Worm (Caenorhabditis elegans): ENCODE results near the gene Y25C1A.2.

The Y25C1A.2 gene

DNA sequence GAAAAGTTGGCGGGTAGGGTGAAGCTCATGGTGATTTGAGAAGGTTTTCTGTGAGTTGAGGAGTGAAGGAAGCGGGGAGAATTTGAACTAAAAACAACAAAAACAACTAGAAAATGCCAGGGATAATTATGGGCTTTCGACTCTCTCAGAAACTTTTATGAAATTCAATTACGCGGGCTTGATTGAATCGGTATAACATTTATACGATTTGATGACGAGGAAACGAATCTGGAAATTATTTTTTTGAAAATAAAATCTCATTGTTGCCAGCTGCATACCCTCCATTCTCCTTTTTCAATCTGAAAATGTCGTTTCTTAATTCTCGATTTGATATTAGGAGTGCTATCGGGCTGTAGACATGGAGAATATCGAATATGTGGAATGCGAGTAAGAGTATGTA, 21.1 kb upstream of the Y25C1A.2 start, which contains the start of gene srg-21:
srg-21 (minus strand) TSS at position 101 of the 400 bp plus-strand sequence.
- no peak for TF ChIP-seq dao-5 (tag; optimal IDR thresholded peaks at IDR 0.05)
- no peak for TF ChIP-seq him-1 (tag; optimal IDR thresholded peaks at IDR 0.05)
- no peak for TF ChIP-seq W03F9.2 (tag; optimal IDR thresholded peaks at IDR 0.05)

DNA sequence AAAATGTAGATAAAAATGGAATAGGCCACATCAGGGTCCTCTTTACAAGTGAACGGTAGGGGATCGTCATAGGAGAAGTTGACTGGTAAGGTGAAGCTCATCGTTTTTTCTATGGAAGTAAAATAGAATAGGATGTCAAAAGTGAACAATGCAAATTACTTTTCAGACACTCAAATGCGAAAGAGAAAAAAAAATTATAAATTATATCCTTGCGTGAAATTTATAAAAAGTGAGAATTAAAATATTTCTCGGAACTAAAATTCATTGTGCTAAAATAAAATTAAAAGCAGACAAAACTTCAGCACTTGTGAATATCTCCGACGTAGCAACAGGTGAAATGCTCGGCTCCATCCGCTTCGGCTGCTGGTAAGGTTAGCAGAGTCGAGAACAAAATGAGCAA, 19.1 kb upstream of the Y25C1A.2 start, which contains the start of gene srg-22:
srg-22 (minus strand) TSS at position 101 of the 400 bp plus-strand sequence.
- TF ChIP-seq him-1 (tag; optimal IDR thresholded peaks at IDR 0.05) = no peak
- TF ChIP-seq dao-5 (tag; optimal IDR thresholded peaks at IDR 0.05) = no peak
- TF ChIP-seq W03F9.2 (tag; optimal IDR thresholded peaks at IDR 0.05) = no peak

DNA sequence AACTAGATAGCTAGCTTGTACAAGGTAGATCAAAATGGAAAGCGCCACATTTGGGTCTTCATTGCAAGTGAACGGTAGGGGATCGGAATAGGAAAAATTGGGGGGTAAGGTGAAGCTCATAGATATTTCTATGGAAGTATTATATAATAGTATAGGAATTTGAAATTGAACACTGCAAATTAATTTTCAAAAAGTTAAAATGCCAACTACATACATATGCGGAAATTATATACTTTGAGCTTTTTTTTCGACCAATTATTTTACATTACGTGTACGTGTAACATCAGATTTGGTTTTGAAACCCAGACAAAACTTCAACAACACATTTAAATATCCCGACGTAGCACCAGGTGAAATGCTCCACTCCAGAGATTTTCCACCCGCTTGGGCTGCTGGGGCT, 16.4 kb upstream of the Y25C1A.2 start, which contains the start of gene srg-23:
srg-23 (minus strand) TSS at position 101 of the 400 bp plus-strand sequence.
- no peak for TF ChIP-seq W03F9.2 (tag; optimal IDR thresholded peaks at IDR 0.05)
- no peak for TF ChIP-seq dao-5 (tag; optimal IDR thresholded peaks at IDR 0.05)
- no peak for TF ChIP-seq him-1 (tag; optimal IDR thresholded peaks at IDR 0.05)

DNA sequence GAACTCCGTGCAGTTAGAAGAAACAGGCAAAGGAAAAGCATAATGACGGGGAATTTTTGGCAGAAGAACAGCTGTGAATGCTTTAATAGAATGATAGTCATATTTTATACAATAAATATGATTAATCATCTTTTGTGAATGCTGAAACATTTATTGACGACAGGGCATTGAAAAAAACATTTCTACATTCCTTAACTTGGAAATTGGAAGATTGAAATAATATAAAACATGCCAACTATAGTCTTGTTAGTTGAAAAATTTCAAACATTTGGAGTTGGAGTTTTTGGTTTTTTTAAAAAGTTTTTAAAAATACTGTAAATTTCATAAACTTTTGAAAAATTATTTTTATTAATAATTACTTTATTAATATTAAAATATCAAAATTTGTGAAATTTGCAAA, 15.6 kb upstream of the Y25C1A.2 start, which contains the start of gene Y25C1A.14:
Y25C1A.14 (minus strand) TSS at position 101 of the 400 bp plus-strand sequence.
- no peak for TF ChIP-seq him-1 (tag; optimal IDR thresholded peaks at IDR 0.05)
- no peak for TF ChIP-seq dao-5 (tag; optimal IDR thresholded peaks at IDR 0.05)
- TF ChIP-seq W03F9.2 (tag; optimal IDR thresholded peaks at IDR 0.05) = no peak

DNA sequence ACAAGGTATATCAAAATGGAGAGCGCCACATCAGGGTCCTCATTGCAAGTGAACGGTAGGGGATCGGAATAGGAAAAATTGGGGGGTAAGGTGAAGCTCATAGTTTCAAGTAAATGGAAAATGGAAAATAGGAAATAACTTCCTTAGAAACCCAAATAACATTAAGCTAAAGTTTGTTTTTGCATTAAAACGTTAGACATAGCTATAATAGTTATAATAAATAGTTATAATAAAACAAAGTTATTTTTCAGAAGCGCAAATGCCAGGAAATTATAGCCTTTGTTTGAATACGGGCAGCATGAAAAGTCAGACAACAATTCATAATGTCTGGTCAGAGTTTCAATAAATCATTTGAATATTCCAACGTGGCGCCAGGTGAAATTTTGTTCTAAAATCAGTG, 11.9 kb upstream of the Y25C1A.2 start, which contains the start of gene srg-24:
srg-24 (minus strand) TSS at position 101 of the 400 bp plus-strand sequence.
- TF ChIP-seq W03F9.2 (tag; optimal IDR thresholded peaks at IDR 0.05) = no peak
- no peak for TF ChIP-seq him-1 (tag; optimal IDR thresholded peaks at IDR 0.05)
- no peak for TF ChIP-seq dao-5 (tag; optimal IDR thresholded peaks at IDR 0.05)

DNA sequence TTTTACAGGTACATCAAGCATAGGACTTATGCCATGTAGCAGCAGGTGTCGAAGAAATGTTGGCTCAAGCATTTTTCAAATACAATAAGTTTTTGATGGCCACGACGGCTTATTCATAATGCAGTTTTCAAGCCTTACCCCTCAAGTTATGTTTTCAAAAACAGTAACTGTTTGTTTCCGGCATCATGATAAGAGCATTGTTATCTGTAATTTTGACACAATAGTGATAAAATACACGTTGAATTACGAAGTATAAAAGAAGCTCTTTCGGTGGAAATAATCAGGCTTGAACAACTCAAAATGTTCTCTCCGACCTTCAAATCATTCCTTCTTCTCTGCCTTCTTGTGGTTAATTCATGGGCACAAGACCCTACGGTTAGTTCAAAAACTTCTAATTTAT, 10.4 kb upstream of the Y25C1A.2 start, which contains the start of gene clec-121:
clec-121 (plus strand) TSS at position 301 of the 400 bp plus-strand sequence.
- TF ChIP-seq W03F9.2 (tag; optimal IDR thresholded peaks at IDR 0.05) = no peak
- no peak for TF ChIP-seq him-1 (tag; optimal IDR thresholded peaks at IDR 0.05)
- no peak for TF ChIP-seq dao-5 (tag; optimal IDR thresholded peaks at IDR 0.05)

DNA sequence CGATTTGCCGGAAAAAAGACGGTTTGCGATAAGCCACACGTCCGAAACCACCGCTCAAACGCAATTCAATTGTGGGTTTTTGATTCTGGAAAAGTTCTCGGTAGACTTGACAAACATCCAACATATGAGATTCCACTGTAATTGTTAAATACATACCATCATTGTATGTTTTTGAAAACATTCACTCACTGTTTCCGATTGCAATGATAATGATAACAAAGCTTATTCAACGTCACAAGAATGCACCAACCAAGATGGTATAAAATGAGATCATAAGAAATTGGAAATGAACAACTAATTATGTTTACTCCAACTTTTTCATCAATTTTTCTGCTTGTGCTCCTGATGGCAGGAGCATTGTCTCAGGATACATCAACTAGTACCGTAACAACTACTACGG, 6.6 kb upstream of the Y25C1A.2 start, which contains the start of gene clec-122:
clec-122 (plus strand) TSS at position 301 of the 400 bp plus-strand sequence.
- TF ChIP-seq W03F9.2 (tag; optimal IDR thresholded peaks at IDR 0.05) = no peak
- TF ChIP-seq him-1 (tag; optimal IDR thresholded peaks at IDR 0.05) = no peak
- no peak for TF ChIP-seq dao-5 (tag; optimal IDR thresholded peaks at IDR 0.05)

DNA sequence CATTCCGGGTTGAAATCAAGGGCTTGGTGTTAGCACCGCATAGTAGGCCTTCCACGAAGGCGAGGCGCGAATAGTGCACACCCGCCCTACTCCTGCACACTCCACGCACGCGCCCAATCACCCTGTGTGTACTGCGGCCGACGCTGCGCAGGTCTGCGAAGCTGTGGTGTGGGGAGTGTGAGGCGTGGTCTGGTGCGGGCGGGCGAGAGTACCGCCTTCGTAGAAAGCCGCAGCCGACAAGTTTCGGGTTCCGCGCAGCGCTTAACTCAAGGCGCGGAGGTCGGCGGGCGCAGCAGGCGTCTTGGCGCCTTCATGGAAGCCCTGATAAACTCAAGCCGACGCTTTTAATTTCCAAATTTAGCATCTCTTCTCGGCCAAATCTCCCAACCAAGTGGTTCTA, 4.3 kb upstream of the Y25C1A.2 start:
- TF ChIP-seq dao-5 (tag; optimal IDR thresholded peaks at IDR 0.05) (no peak), W03F9.2 (tag; optimal IDR thresholded peaks at IDR 0.05) (no peak), him-1 (tag; optimal IDR thresholded peaks at IDR 0.05) (no peak)

DNA sequence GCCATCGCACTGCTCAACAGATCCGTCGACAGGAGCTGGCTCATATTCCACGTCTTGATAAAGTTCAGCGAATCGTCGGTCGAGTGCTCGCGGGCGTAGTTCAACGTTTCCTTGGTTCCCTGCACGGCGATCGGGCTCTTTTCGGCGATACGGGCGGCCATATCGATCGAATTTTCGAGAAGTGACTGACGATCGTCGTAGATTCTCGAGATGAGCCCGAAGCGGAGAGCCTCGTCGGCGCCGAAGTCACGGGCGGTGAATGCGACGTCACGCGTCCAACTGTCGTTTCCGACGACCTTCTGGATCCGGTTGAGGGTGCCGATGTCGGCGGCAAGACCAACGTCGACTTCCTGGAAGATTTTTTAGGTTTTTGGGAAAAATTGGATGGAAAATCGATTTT, 2.9 kb upstream of the Y25C1A.2 start:
- no peak for TF ChIP-seq W03F9.2 (tag; optimal IDR thresholded peaks at IDR 0.05)
- TF ChIP-seq him-1 (tag; optimal IDR thresholded peaks at IDR 0.05) = no peak
- no peak for TF ChIP-seq dao-5 (tag; optimal IDR thresholded peaks at IDR 0.05)

DNA sequence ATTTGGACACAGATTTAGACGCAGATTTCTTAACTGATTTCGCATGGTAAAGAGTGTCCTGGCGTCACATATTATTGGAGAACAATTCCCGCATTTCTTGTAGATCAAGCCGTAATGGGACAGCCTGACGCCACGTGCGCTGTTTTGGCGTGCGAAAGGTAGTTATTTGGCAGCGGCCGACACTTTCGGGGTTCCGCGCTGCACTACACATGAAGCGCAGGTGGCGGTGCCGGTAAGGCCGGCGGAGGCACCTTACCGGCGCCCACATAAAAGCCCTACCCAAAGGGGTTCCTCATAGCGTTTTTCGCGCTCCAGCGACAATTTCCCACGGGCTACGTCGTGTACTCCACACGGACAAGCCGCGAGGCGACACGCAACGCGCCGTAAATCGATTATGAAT, 2.3 kb upstream of the Y25C1A.2 start:
- TF ChIP-seq him-1 (tag; optimal IDR thresholded peaks at IDR 0.05) (no peak), W03F9.2 (tag; optimal IDR thresholded peaks at IDR 0.05) (no peak), dao-5 (tag; optimal IDR thresholded peaks at IDR 0.05) (no peak)

DNA sequence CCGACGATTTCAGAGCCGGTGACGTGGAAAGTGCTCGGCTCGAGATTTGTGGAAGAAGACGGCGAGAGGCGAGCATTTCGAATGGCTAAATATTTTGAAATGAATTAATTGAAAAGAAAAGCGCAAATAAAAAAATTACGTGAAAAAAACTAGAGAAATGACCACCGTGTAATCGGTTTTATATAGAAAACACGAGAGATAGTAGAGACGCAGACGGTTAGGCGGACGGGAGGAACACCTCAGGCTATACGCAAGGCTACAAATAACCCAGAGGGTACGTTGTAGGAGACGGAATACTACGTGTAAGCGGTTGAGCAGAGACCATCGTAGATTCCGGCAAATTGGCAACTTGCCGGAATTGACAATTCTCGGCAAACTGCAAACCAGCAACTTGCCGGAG, 1.3 kb upstream of the Y25C1A.2 start, which contains the start of gene Y25C1A.13:
Y25C1A.13 (minus strand) TSS at position 101 of the 400 bp plus-strand sequence.
- TF ChIP-seq dao-5 (tag; optimal IDR thresholded peaks at IDR 0.05) (no peak), him-1 (tag; optimal IDR thresholded peaks at IDR 0.05) (no peak), W03F9.2 (tag; optimal IDR thresholded peaks at IDR 0.05) (no peak)

DNA sequence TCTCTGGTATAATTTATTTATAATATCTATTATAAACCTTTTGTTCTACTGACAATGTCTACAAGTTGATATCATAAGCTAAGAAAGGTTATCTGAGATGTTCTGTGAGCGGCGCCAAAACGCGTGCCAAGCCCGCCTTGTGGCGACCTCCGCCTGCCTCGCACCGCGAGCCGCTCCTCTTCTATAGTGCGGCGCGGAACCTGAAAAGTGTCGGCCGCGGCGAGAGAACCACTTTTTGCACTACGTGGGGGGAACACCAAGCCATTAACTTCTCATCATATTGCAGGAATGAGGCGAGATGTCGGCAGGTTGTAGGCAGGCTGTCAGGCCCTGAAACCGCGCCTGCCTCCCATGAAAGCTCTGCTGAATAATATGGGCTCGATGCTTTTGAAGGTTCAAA, 876 bp downstream of the Y25C1A.2 start:
- TF ChIP-seq W03F9.2 (tag; optimal IDR thresholded peaks at IDR 0.05) (no peak), dao-5 (tag; optimal IDR thresholded peaks at IDR 0.05) (no peak), him-1 (tag; optimal IDR thresholded peaks at IDR 0.05) (no peak)

DNA sequence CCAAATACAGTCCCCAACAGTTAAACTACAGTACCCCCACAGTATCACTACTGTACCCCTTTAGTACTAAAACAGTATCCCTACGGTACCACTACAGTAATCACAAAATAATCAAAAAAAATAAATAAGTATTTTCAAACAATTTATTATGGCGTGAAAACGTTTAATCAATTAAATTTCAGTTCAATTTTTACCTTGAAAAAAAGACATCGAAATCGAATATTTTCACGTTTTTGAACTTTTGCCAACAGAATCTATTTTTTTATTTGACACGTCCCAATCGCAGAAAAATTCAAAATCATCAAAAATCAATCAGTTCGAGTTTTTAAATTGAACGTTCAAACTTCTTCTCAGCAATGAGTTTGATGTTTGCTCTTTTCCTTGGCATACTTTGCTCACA, 1.5 kb downstream of the Y25C1A.2 start, which contains the start of gene clec-123:
clec-123 (plus strand) TSS at position 301 of the 400 bp plus-strand sequence.
- TF ChIP-seq dao-5 (tag; optimal IDR thresholded peaks at IDR 0.05) = no peak

DNA sequence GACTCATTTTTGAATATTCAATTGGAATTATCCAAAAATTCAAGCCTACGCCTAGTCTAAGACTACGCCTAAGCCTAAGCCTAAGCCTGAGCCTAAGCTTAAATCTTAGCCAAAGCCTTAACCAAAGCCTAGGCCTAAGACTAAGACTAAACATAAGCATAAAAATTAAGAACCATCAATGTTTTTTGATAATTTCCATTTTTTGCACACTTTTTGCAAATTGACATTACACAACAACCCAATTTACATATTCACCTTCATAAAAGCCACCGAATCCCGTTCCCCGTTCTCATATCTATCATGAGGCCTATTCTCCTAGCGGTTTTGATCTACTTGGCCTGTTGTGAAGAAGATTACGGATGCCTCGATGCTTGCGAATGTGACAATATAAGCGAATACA, 5.1 kb downstream of the Y25C1A.2 start, which contains the start of gene T10D4.7:
T10D4.7 (plus strand) TSS at position 301 of the 400 bp plus-strand sequence.
- TF ChIP-seq W03F9.2 (tag; optimal IDR thresholded peaks at IDR 0.05) = no peak
- TF ChIP-seq him-1 (tag; optimal IDR thresholded peaks at IDR 0.05) = no peak
- no peak for TF ChIP-seq dao-5 (tag; optimal IDR thresholded peaks at IDR 0.05)

DNA sequence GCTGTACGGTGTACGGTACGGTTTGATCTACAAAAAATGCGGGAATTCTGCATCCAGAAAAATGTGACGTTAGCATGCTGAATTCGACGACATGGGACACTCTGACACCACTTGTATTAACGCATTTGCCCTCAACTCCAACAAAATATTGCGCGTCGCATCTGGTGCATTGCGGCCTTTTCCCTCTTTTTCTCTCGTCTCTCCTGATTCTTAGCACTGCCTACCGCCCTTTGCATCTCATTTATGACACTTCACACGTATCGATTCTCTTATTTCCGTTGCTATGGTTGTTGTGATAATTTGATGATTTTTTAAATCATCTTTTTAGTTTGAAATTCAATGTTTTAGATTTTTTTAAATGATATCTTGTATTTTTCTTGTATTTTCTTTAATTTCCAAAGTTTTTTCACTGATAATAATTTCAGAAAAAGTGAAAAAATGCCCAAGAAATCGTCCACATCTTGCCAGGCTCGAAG, 6.5 kb downstream of the Y25C1A.2 start, which contains the start of gene T10D4.6:
T10D4.6 (plus strand) TSS at position 426 of the 476 bp plus-strand sequence.
- TF ChIP-seq him-1 (tag; optimal IDR thresholded peaks at IDR 0.05) (no peak), W03F9.2 (tag; optimal IDR thresholded peaks at IDR 0.05) (no peak), dao-5 (tag; optimal IDR thresholded peaks at IDR 0.05) (no peak)
